Fruit fly (Drosophila melanogaster) whole organism, pupa: ENCODE measurements around the gene CG5846.
A peak's percentile ranks its signal among the peaks of the same experiment; 100 is the strongest.

ENCODE experiments used
- CG10348 ChIP-seq: fragments of 200-800 bp; sonication (Bioruptor generic); IDR thresholded peaks from 2 replicates; pipeline ENCODE4 v1.3.6; 2022; ENCODE audit warnings: missing biosample characterization, missing genetic modification characterization
- CG12605 ChIP-seq: fragments of 200-800 bp; sonication (Bioruptor generic); IDR thresholded peaks from 2 replicates; pipeline ENCODE4 v1.3.6; 2022; ENCODE audit warnings: missing biosample characterization, missing genetic modification characterization
- CG13204 ChIP-seq: fragments of 200-800 bp; sonication (Bioruptor generic); optimal IDR thresholded peaks from 2 replicates; lab custom pipeline; 2018; ENCODE audit warnings: missing biosample characterization, mild to moderate bottlenecking, missing genetic modification characterization, moderate library complexity
- CG14655 ChIP-seq: fragments of 200-800 bp; sonication (Bioruptor generic); optimal IDR thresholded peaks from 3 replicates; lab custom pipeline; 2017; ENCODE audit warnings: mild to moderate bottlenecking, missing biosample characterization, missing genetic modification reagents, missing genetic modification characterization
- CG15710 ChIP-seq: fragments of 200-800 bp; sonication (Bioruptor generic); optimal IDR thresholded peaks from 2 replicates; lab custom pipeline; 2018; ENCODE audit warnings: missing biosample characterization, mild to moderate bottlenecking, missing genetic modification characterization, moderate library complexity
- CG17806 ChIP-seq: fragments of 200-800 bp; sonication (Bioruptor generic); optimal IDR thresholded peaks from 2 replicates; lab custom pipeline; 2018; ENCODE audit warnings: missing biosample characterization, mild to moderate bottlenecking, missing genetic modification characterization, moderate library complexity
- CG32121 ChIP-seq: fragments of 200-800 bp; sonication (Bioruptor generic); IDR thresholded peaks from 2 replicates; pipeline ENCODE4 v1.3.6; 2022; ENCODE audit warnings: missing biosample characterization, missing genetic modification characterization
- CG34367 ChIP-seq: fragments of 200-800 bp; sonication (Bioruptor generic); optimal IDR thresholded peaks from 2 replicates; lab custom pipeline; 2018; ENCODE audit warnings: missing biosample characterization, mild to moderate bottlenecking, missing genetic modification characterization
- CG4496 ChIP-seq: fragments of 200-800 bp; sonication (Bioruptor generic); IDR thresholded peaks from 3 replicates; pipeline ENCODE4 v1.3.6; 2022; ENCODE audit warnings: missing biosample characterization, missing genetic modification characterization
- CG8159 ChIP-seq: fragments of 200-800 bp; sonication (Bioruptor generic); optimal IDR thresholded peaks from 3 replicates; lab custom pipeline; 2018; ENCODE audit warnings: missing biosample characterization, mild to moderate bottlenecking, missing genetic modification characterization, moderate library complexity
- CG8301 ChIP-seq: fragments of 200-800 bp; sonication (Bioruptor generic); optimal IDR thresholded peaks from 2 replicates; lab custom pipeline; 2018; ENCODE audit warnings: missing biosample characterization, mild to moderate bottlenecking, missing genetic modification characterization
- CG9948 ChIP-seq: fragments of 200-800 bp; sonication (Bioruptor generic); optimal IDR thresholded peaks from 2 replicates; lab custom pipeline; 2018; ENCODE audit warnings: missing biosample characterization, mild to moderate bottlenecking, missing genetic modification characterization, moderate library complexity
- D1 ChIP-seq: fragments of 200-800 bp; sonication (Bioruptor generic); optimal IDR thresholded peaks from 2 replicates; lab custom pipeline; 2018; ENCODE audit warnings: missing biosample characterization, mild to moderate bottlenecking, missing genetic modification characterization, moderate library complexity
- EcR ChIP-seq: fragments of 200-800 bp; sonication (Bioruptor generic); optimal IDR thresholded peaks from 3 replicates; lab custom pipeline; 2019; ENCODE audit warnings: missing biosample characterization, missing genetic modification characterization, mild to moderate bottlenecking, moderate library complexity, missing genetic modification reagents
- Ets98B ChIP-seq: fragments of 200-800 bp; sonication (Bioruptor generic); IDR thresholded peaks from 2 replicates; pipeline ENCODE4 v1.3.6; 2022; ENCODE audit warnings: missing biosample characterization, missing genetic modification characterization
- Pif1A ChIP-seq: fragments of 200-800 bp; sonication (Bioruptor generic); optimal IDR thresholded peaks from 3 replicates; lab custom pipeline; 2016; ENCODE audit warnings: missing biosample characterization, missing genetic modification characterization
- Pif1B ChIP-seq: fragments of 200-800 bp; sonication (Bioruptor generic); optimal IDR thresholded peaks from 3 replicates; lab custom pipeline; 2016; ENCODE audit warnings: missing biosample characterization, missing genetic modification characterization
- Snoo ChIP-seq: fragments of 200-800 bp; sonication (Bioruptor generic); optimal IDR thresholded peaks from 3 replicates; lab custom pipeline; 2017; ENCODE audit warnings: missing biosample characterization, mild to moderate bottlenecking, missing genetic modification characterization, inconsistent platforms
- fd96Ca ChIP-seq: fragments of 200-800 bp; sonication (Bioruptor generic); IDR thresholded peaks from 3 replicates; pipeline ENCODE4 v1.3.6; 2022; ENCODE audit warnings: missing biosample characterization, missing genetic modification characterization
- gl ChIP-seq: fragments of 200-800 bp; sonication (Bioruptor generic); optimal IDR thresholded peaks from 2 replicates; lab custom pipeline; 2018; ENCODE audit warnings: missing biosample characterization, mild to moderate bottlenecking, missing genetic modification characterization
- rn ChIP-seq: fragments of 200-800 bp; sonication (Bioruptor generic); IDR thresholded peaks from 2 replicates; pipeline ENCODE4 v1.3.6; 2022; ENCODE audit warnings: missing biosample characterization, missing genetic modification characterization

The CG5846 gene

DNA sequence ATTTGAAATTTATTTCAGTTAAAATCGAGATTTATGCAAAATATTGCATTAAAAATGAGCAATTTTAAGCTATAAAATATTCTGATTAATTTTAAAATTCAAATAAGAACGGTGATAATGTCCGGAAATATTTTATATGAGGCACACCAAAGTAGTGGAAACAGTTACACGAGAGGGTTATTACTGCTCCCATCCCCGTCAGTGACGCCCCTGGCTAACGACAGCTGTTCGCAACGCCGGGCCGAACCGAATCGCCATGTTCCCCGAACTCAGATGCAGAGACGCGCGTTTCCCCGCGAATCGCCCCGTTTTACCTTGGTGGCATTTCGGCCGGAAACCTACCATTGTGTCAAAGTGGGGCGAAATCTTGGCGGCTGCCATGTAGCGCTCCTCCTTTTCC, 45.3 kb downstream of the CG5846 start:
- TF ChIP-seq CG8159 (tag; lab: Kevin White, UChicago), result no peak
- no peak for TF ChIP-seq CG15710
- TF ChIP-seq CG32121 (GFP tag; lab: Robert Waterston, UW), result peak; percentile 50; the same call in 1 of the 2 replicates
- TF ChIP-seq CG34367 (tag; lab: Kevin White, UChicago), result no peak
- TF ChIP-seq gl (tag; lab: Kevin White, UChicago), result no peak
- no peak for TF ChIP-seq Pif1B (GFP tag; lab: Kevin White, UChicago)
- peak; percentile 0 for TF ChIP-seq CG8301 (tag; lab: Kevin White, UChicago)
- peak; percentile 10 for TF ChIP-seq Snoo (tag; lab: Kevin White, UChicago)
- peak; percentile 63; the same call in 2 of the 3 replicates for TF ChIP-seq fd96Ca
- TF ChIP-seq CG14655, result no peak
- 0 out of 2 replicates have a peak, but pooled peaks have one; percentile 17 for TF ChIP-seq CG12605
- no peak for TF ChIP-seq CG10348 (GFP tag; lab: Robert Waterston, UW)
- no peak for TF ChIP-seq D1
- TF ChIP-seq Ets98B (GFP tag; lab: Robert Waterston, UW), result peak; percentile 76
- peak; percentile 73 for TF ChIP-seq CG4496 (GFP tag; lab: Robert Waterston, UW)
- peak; percentile 5 for TF ChIP-seq CG17806 (tag; lab: Kevin White, UChicago)
- TF ChIP-seq EcR (GFP tag; lab: Kevin White, UChicago), result no peak
- TF ChIP-seq CG9948, result no peak
- TF ChIP-seq rn (GFP tag; lab: Robert Waterston, UW), result no peak
- peak; percentile 39 for TF ChIP-seq Pif1A (GFP tag; lab: Kevin White, UChicago)

DNA sequence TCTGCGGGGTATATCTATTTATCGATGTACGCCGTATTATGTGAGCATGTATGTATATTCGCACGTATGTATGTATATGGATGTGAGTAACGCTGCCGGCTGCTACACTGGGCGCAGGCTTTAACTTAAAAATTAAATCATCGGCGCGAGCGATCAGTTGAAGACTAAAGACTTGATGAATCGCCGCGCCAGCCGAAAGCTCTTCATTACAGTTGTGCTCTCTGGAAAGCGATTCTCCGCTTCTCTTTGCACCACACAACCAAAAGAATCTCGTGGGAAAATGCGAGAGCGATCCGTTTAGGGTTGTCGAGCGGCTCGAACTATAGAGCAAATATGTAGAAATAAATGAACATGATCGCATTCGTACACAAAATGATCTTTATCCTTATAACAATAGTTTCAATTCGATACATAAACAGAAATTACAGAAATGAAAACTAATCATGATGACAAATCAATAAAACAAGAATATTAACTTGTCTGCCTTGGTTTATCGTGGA, 48.5 kb downstream of the CG5846 start, which contains the start of gene CG13124:
Gene CG13124, minus strand, starts transcription at position 166 of the 500 bp plus-strand sequence.
- TF ChIP-seq CG14655 (peak; percentile 17), CG8301 (tag; lab: Kevin White, UChicago) (peak; percentile 9), CG8159 (tag; lab: Kevin White, UChicago) (peak; percentile 25), Ets98B (GFP tag; lab: Robert Waterston, UW) (peak; percentile 51; the same call in 1 of the 2 replicates), CG13204 (GFP tag; lab: Kevin White, UChicago) (peak; percentile 8), EcR (GFP tag; lab: Kevin White, UChicago) (no peak), fd96Ca (no peak), Snoo (tag; lab: Kevin White, UChicago) (peak; percentile 21), Pif1A (GFP tag; lab: Kevin White, UChicago) (peak; percentile 19), CG12605 (peak; percentile 65), rn (GFP tag; lab: Robert Waterston, UW) (no peak)

DNA sequence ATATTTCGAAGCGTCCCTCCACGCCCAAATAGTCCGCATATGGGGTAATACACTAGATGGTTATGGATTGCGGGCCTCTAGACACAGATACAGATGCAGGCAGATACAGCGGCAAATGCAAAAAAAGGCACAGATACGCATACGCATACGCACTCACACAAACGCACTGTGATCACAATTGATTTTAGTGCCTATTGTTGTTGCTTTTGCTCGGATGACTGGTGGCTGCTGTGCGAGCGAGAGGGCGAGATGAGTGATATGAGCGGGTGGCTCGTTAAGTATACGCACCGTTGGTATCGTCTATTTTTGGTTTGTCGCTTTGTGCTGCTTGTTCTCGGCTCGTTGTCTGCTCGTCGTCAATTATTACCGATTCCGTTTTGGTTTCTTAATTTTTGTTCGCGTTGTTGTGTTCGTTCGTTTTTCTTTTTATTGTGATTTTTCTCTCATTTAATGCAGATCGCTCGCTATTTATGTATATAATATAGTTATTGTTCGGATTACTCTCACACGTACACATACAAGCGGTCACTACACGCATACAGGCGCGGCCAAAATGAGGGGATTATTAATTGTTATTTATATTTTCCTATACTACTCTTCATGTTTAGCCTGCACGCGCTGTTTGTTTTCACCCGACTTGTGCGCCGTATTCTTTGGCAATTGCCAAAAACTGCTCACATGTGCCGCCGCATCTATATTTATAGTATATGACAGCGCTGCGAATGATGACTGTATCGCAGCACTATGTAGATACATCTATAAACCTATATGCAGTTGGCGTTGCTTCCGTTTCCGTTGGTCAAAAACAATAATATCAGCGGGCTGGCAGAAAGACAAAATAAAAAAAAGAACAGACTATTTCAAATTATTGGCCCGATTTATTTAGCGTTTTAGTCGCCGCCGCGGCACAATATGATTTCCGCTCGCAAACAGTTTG, 49.4 kb downstream of the CG5846 start:
- no peak for TF ChIP-seq Snoo (tag; lab: Kevin White, UChicago)
- TF ChIP-seq gl (tag; lab: Kevin White, UChicago), result peak; percentile 44
- TF ChIP-seq rn (GFP tag; lab: Robert Waterston, UW), result no peak
- TF ChIP-seq Pif1A (GFP tag; lab: Kevin White, UChicago), result no peak
- peak; percentile 60 for TF ChIP-seq CG4496 (GFP tag; lab: Robert Waterston, UW)
- no peak for TF ChIP-seq D1
- peak; percentile 31; the same call in 1 of the 2 replicates for TF ChIP-seq Ets98B (GFP tag; lab: Robert Waterston, UW)
- no peak for TF ChIP-seq CG9948
- no peak for TF ChIP-seq CG12605
- TF ChIP-seq EcR (GFP tag; lab: Kevin White, UChicago), result peak; percentile 60
- no peak for TF ChIP-seq CG8301 (tag; lab: Kevin White, UChicago)
- TF ChIP-seq CG14655, result no peak
- peak; percentile 13 for TF ChIP-seq CG15710
- TF ChIP-seq CG13204 (GFP tag; lab: Kevin White, UChicago), result peak; percentile 56
- no peak for TF ChIP-seq CG32121 (GFP tag; lab: Robert Waterston, UW)
- TF ChIP-seq fd96Ca, result no peak
- TF ChIP-seq CG34367 (tag; lab: Kevin White, UChicago), result no peak
- TF ChIP-seq CG17806 (tag; lab: Kevin White, UChicago), result no peak
- TF ChIP-seq CG10348 (GFP tag; lab: Robert Waterston, UW), result no peak
- TF ChIP-seq CG8159 (tag; lab: Kevin White, UChicago), result no peak
- TF ChIP-seq Pif1B (GFP tag; lab: Kevin White, UChicago), result peak; percentile 19

DNA sequence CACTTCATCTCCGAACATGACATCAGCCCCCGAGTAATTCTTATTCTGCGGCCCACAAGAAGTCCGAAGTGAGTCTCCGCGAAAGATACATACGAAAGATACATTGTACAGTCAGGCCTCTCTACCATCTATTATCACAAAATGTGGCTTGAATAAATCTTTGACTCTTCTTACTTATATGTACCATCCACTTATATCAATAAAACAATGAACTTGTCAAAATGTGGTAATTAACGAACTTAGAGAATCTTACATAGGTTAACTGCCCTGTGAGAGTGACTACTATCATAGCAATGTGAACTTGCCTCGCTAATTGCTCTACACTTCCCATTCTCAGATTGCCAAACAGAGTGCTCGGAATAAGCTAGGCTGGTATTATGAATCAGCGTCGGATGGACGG, 50.4 kb downstream of the CG5846 start:
- TF ChIP-seq rn (GFP tag; lab: Robert Waterston, UW) (no peak), CG9948 (peak; percentile 12), CG17806 (tag; lab: Kevin White, UChicago) (peak; percentile 38), CG8301 (tag; lab: Kevin White, UChicago) (peak; percentile 61), fd96Ca (peak; percentile 76; the same call in 2 of the 3 replicates), EcR (GFP tag; lab: Kevin White, UChicago) (no peak), D1 (no peak), Pif1B (GFP tag; lab: Kevin White, UChicago) (peak; percentile 17), CG8159 (tag; lab: Kevin White, UChicago) (peak; percentile 43), Pif1A (GFP tag; lab: Kevin White, UChicago) (peak; percentile 2), CG12605 (peak; percentile 70), CG14655 (peak; percentile 55), CG32121 (GFP tag; lab: Robert Waterston, UW) (peak; percentile 56; the same call in 1 of the 2 replicates), CG10348 (GFP tag; lab: Robert Waterston, UW) (no peak), gl (tag; lab: Kevin White, UChicago) (peak; percentile 21), CG34367 (tag; lab: Kevin White, UChicago) (no peak), CG4496 (GFP tag; lab: Robert Waterston, UW) (peak; percentile 78), Ets98B (GFP tag; lab: Robert Waterston, UW) (peak; percentile 74)
- TF ChIP-seq, all 21 proteins: peak for 13
